Fruit fly (Drosophila melanogaster) whole organism, embryonic: ENCODE data around the gene CG31797.
A peak's percentile ranks its signal among the peaks of the same experiment; 100 is the strongest.

Experiments
- Awh ChIP-seq: fragments of 200-800 bp; sonication (Bioruptor generic); IDR thresholded peaks from 2 replicates; pipeline ENCODE4, ENCODE4 v1.3.6; 2022; ENCODE audit warnings: missing biosample characterization, missing genetic modification characterization
- BtbVII ChIP-seq: fragments of 200-800 bp; sonication (Bioruptor generic); optimal IDR thresholded peaks from 3 replicates; lab custom pipeline; 2017; ENCODE audit warnings: missing biosample characterization, mild to moderate bottlenecking, missing genetic modification characterization
- Bteb2 ChIP-seq: fragments of 200-800 bp; sonication (Bioruptor generic); optimal IDR thresholded peaks from 2 replicates; lab custom pipeline; 2016; ENCODE audit warnings: missing biosample characterization, missing genetic modification characterization
- CG10274 ChIP-seq: fragments of 200-800 bp; sonication (Bioruptor generic); optimal IDR thresholded peaks from 3 replicates; lab custom pipeline; 2017; ENCODE audit warnings: missing biosample characterization, mild to moderate bottlenecking, missing genetic modification characterization
- CG10366 ChIP-seq: fragments of 200-800 bp; sonication (Bioruptor generic); IDR thresholded peaks from 2 replicates; pipeline ENCODE4 v1.3.6; 2022; ENCODE audit warnings: missing biosample characterization, missing genetic modification characterization
- CG10565 ChIP-seq: fragments of 200-800 bp; sonication (Bioruptor generic); optimal IDR thresholded peaks from 3 replicates; lab custom pipeline; 2016; ENCODE audit warnings: missing biosample characterization, mild to moderate bottlenecking, missing genetic modification characterization
- CG11247 ChIP-seq: fragments of 200-800 bp; sonication (Bioruptor generic); IDR thresholded peaks from 2 replicates; pipeline ENCODE4 v1.3.6; 2022; ENCODE audit warnings: missing biosample characterization, missing genetic modification characterization
- CG1603 ChIP-seq: fragments of 200-800 bp; sonication (Bioruptor generic); optimal IDR thresholded peaks from 2 replicates; lab custom pipeline; 2019; ENCODE audit warnings: missing biosample characterization, mild to moderate bottlenecking, missing genetic modification characterization, moderate library complexity
- CG17829 ChIP-seq: fragments of 200-800 bp; optimal IDR thresholded peaks from 2 replicates; lab custom pipeline; 2019; ENCODE audit warnings: missing biosample characterization, mild to moderate bottlenecking, missing genetic modification characterization, moderate library complexity
- CG18011 ChIP-seq: fragments of 200-800 bp; sonication (Bioruptor generic); optimal IDR thresholded peaks from 2 replicates; lab custom pipeline; 2017; ENCODE audit warnings: missing biosample characterization, missing genetic modification characterization, mild to moderate bottlenecking, moderate library complexity, missing genotype
- CG32772 ChIP-seq: fragments of 200-800 bp; sonication (Bioruptor generic); IDR thresholded peaks from 2 replicates; pipeline ENCODE4 v1.3.6; 2022; ENCODE audit warnings: missing biosample characterization, missing genetic modification characterization
- CG33557 ChIP-seq: fragments of 200-800 bp; sonication (Bioruptor generic); optimal IDR thresholded peaks from 2 replicates; lab custom pipeline; 2019; ENCODE audit warnings: missing biosample characterization, mild to moderate bottlenecking, missing genetic modification characterization, moderate library complexity
- CG3407 ChIP-seq: fragments of 200-800 bp; sonication (Bioruptor generic); optimal IDR thresholded peaks from 2 replicates; lab custom pipeline; 2018; ENCODE audit warnings: missing biosample characterization, mild to moderate bottlenecking, missing genetic modification characterization
- CG4730 ChIP-seq: fragments of 200-800 bp; sonication (Bioruptor generic); IDR thresholded peaks from 2 replicates; pipeline ENCODE4 v1.3.6; 2022; ENCODE audit warnings: missing biosample characterization, missing genetic modification characterization
- CoRest ChIP-seq: fragments of 200-800 bp; sonication (Bioruptor generic); optimal IDR thresholded peaks from 3 replicates; lab custom pipeline; 2018; ENCODE audit warnings: missing biosample characterization, mild to moderate bottlenecking, missing genetic modification characterization, moderate library complexity
- CrebB ChIP-seq: fragments of 200-800 bp; sonication (Bioruptor generic); optimal IDR thresholded peaks from 3 replicates; lab custom pipeline; 2018; ENCODE audit warnings: missing biosample characterization, mild to moderate bottlenecking, missing genetic modification characterization
- HLH3B ChIP-seq: fragments of 200-800 bp; sonication (Bioruptor generic); IDR thresholded peaks from 2 replicates; pipeline ENCODE4 v1.3.6; 2022; ENCODE audit warnings: missing biosample characterization, missing genetic modification characterization
- Hand ChIP-seq: fragments of 200-800 bp; sonication (Bioruptor generic); optimal IDR thresholded peaks from 2 replicates; lab custom pipeline; 2017; ENCODE audit warnings: mild to moderate bottlenecking, missing biosample characterization, missing genetic modification reagents, missing genetic modification characterization
- Lhr ChIP-seq: fragments of 200-800 bp; sonication (Bioruptor generic); optimal IDR thresholded peaks from 3 replicates; lab custom pipeline; 2017; ENCODE audit warnings: mild to moderate bottlenecking, missing biosample characterization, missing genetic modification reagents, missing genetic modification characterization
- Neu2 ChIP-seq: fragments of 200-800 bp; sonication (Bioruptor generic); optimal IDR thresholded peaks from 3 replicates; lab custom pipeline; 2016; ENCODE audit warnings: missing biosample characterization, missing genetic modification characterization, borderline replicate concordance
- Ravus ChIP-seq: fragments of 200-800 bp; sonication (Bioruptor generic); IDR thresholded peaks from 2 replicates; pipeline ENCODE4 v1.3.6; 2022; ENCODE audit warnings: missing biosample characterization, missing genetic modification characterization
- Scr ChIP-seq: fragments of 200-800 bp; sonication (Bioruptor generic); IDR thresholded peaks from 2 replicates; pipeline ENCODE4 v1.3.6; 2022; ENCODE audit warnings: missing biosample characterization, missing genetic modification characterization; ENCODE audit not compliant: partially characterized antibody
- Taf1 ChIP-seq: fragments of 200-800 bp; sonication (Bioruptor generic); IDR thresholded peaks from 2 replicates; pipeline ENCODE4 v1.3.6; 2022; ENCODE audit warnings: missing biosample characterization, missing genetic modification characterization
- Usf ChIP-seq: fragments of 200-800 bp; sonication (Bioruptor generic); optimal IDR thresholded peaks from 2 replicates; lab custom pipeline; 2017; ENCODE audit warnings: missing genotype, missing biosample characterization, missing genetic modification characterization
- ab ChIP-seq: fragments of 200-800 bp; sonication (Bioruptor generic); optimal IDR thresholded peaks from 2 replicates; lab custom pipeline; 2016; ENCODE audit warnings: missing biosample characterization, missing genetic modification characterization
- al ChIP-seq: fragments of 200-800 bp; sonication (Bioruptor generic); IDR thresholded peaks from 2 replicates; pipeline ENCODE4 v1.3.6; 2022; ENCODE audit warnings: missing biosample characterization, missing genetic modification characterization
- bigmax ChIP-seq: fragments of 200-800 bp; sonication (Bioruptor generic); optimal IDR thresholded peaks from 2 replicates; lab custom pipeline; 2018; ENCODE audit warnings: missing biosample characterization, mild to moderate bottlenecking, missing genetic modification characterization
- cas ChIP-seq: fragments of 200-800 bp; sonication (Bioruptor generic); IDR thresholded peaks from 2 replicates; pipeline ENCODE4 v1.3.6; 2022; ENCODE audit warnings: missing biosample characterization, missing genetic modification characterization
- cato ChIP-seq: fragments of 200-800 bp; sonication (Bioruptor generic); optimal IDR thresholded peaks from 2 replicates; lab custom pipeline; 2016; ENCODE audit warnings: missing biosample characterization, missing genetic modification characterization, borderline replicate concordance
- chif ChIP-seq, 2 experiments: fragments of 200-800 bp; sonication (Bioruptor generic); optimal IDR thresholded peaks; 3 replicates each; lab custom pipeline; 2016; ENCODE audit warnings: missing biosample characterization in 2 of 2, missing genetic modification characterization in 2 of 2
- chinmo ChIP-seq: fragments of 200-800 bp; sonication (Bioruptor generic); IDR thresholded peaks from 4 replicates; pipeline ENCODE4 v1.3.6; 2022; ENCODE audit warnings: missing biosample characterization, missing genetic modification characterization; ENCODE audit not compliant: partially characterized antibody
- dm ChIP-seq: fragments of 200-800 bp; sonication (Bioruptor generic); optimal IDR thresholded peaks from 3 replicates; lab custom pipeline; 2016; ENCODE audit warnings: missing biosample characterization, missing genetic modification characterization
- exex ChIP-seq: fragments of 200-800 bp; sonication (Bioruptor generic); optimal IDR thresholded peaks from 4 replicates; lab custom pipeline; 2018; ENCODE audit warnings: missing biosample characterization, mild to moderate bottlenecking, missing genetic modification characterization, moderate library complexity
- fru ChIP-seq: fragments of >200 bp; optimal IDR thresholded peaks from 2 replicates; lab custom pipeline; 2017
- h ChIP-seq: fragments of >200 bp; optimal IDR thresholded peaks from 2 replicates; lab custom pipeline; 2017
- ham ChIP-seq: fragments of 200-800 bp; sonication (Bioruptor generic); IDR thresholded peaks from 2 replicates; pipeline ENCODE4 v1.3.6; 2022; ENCODE audit warnings: missing biosample characterization, missing genetic modification characterization
- ind ChIP-seq: fragments of 200-800 bp; sonication (Bioruptor generic); optimal IDR thresholded peaks from 3 replicates; lab custom pipeline; 2016; ENCODE audit warnings: missing biosample characterization, missing genetic modification characterization
- jing ChIP-seq: fragments of 200-800 bp; sonication (Bioruptor generic); optimal IDR thresholded peaks from 2 replicates; lab custom pipeline; 2018; ENCODE audit warnings: missing biosample characterization, mild to moderate bottlenecking, missing genetic modification characterization
- lola ChIP-seq, 3 experiments: fragments of >200 bp in 2 of 3; fragments of 200-800 bp in 1 of 3; sonication (Bioruptor generic) in 1 of 3; optimal IDR thresholded peaks; 2 replicates each; lab custom pipeline; 2017 to 2019; ENCODE audit warnings: missing biosample characterization in 3 of 3, missing genetic modification characterization in 3 of 3, mild to moderate bottlenecking in 1 of 3, moderate library complexity in 1 of 3
- mld ChIP-seq: fragments of 200-800 bp; sonication (Bioruptor generic); IDR thresholded peaks from 3 replicates; pipeline ENCODE4 v1.3.6; 2022; ENCODE audit warnings: missing biosample characterization, missing genetic modification characterization; ENCODE audit not compliant: partially characterized antibody
- pb ChIP-seq: fragments of 200-800 bp; sonication (Bioruptor generic); optimal IDR thresholded peaks from 3 replicates; lab custom pipeline; 2016; ENCODE audit warnings: missing biosample characterization, missing genetic modification characterization
- repo ChIP-seq: fragments of 200-800 bp; sonication (Bioruptor generic); optimal IDR thresholded peaks from 2 replicates; lab custom pipeline; 2016; ENCODE audit warnings: missing biosample characterization, missing genetic modification characterization
- slbo ChIP-seq: fragments of 200-800 bp; sonication (Bioruptor generic); IDR thresholded peaks from 2 replicates; pipeline ENCODE4 v1.3.6; 2022; ENCODE audit warnings: missing biosample characterization, missing genetic modification characterization
- stc ChIP-seq: fragments of 200-800 bp; sonication (Bioruptor generic); IDR thresholded peaks from 2 replicates; pipeline ENCODE4 v1.3.6; 2022; ENCODE audit warnings: missing biosample characterization, missing genetic modification characterization
- stwl ChIP-seq: fragments of 200-800 bp; sonication (Bioruptor generic); optimal IDR thresholded peaks from 3 replicates; lab custom pipeline; 2018; ENCODE audit warnings: missing biosample characterization, mild to moderate bottlenecking, missing genetic modification characterization, moderate library complexity
- tap ChIP-seq: fragments of 200-800 bp; optimal IDR thresholded peaks from 3 replicates; lab custom pipeline; 2019; ENCODE audit warnings: missing biosample characterization, mild to moderate bottlenecking, missing genetic modification characterization, moderate library complexity
- tgo ChIP-seq: fragments of 200-800 bp; sonication (Bioruptor generic); IDR thresholded peaks from 3 replicates; pipeline ENCODE4 v1.3.6; 2022; ENCODE audit warnings: missing biosample characterization, missing genetic modification characterization
- tna ChIP-seq: fragments of 200-800 bp; sonication (Bioruptor generic); IDR thresholded peaks from 2 replicates; pipeline ENCODE4 v1.3.6; 2022; ENCODE audit warnings: missing biosample characterization, missing genetic modification characterization; ENCODE audit not compliant: partially characterized antibody
- trem ChIP-seq: fragments of 200-800 bp; optimal IDR thresholded peaks from 3 replicates; lab custom pipeline; 2019; ENCODE audit warnings: missing biosample characterization, mild to moderate bottlenecking, missing genetic modification characterization, moderate library complexity
- usp ChIP-seq: fragments of >200 bp; optimal IDR thresholded peaks from 2 replicates; lab custom pipeline; 2017; ENCODE audit warnings: missing biosample characterization, missing genetic modification characterization
- wdn ChIP-seq: fragments of 200-800 bp; sonication (Bioruptor generic); IDR thresholded peaks from 2 replicates; pipeline ENCODE4 v1.3.6; 2022; ENCODE audit warnings: missing biosample characterization, missing genetic modification characterization
- wor ChIP-seq: fragments of 200-800 bp; sonication (Bioruptor generic); IDR thresholded peaks from 2 replicates; pipeline ENCODE4 v1.3.6; 2022; ENCODE audit warnings: missing biosample characterization, missing genetic modification characterization

The CG31797 gene

dm6 chr2L:19285507-19285906 lies 23.5 kb upstream of the CG31797 start (continued):
- TF ChIP-seq exex (tag; lab: Kevin White, UChicago) (no peak), CG11247 (no peak), cato (GFP tag; lab: Kevin White, UChicago) (no peak), ab (GFP tag; lab: Kevin White, UChicago) (no peak), tna (GFP tag; lab: Robert Waterston, UW) (no peak), BtbVII (no peak), stc (GFP tag; lab: Robert Waterston, UW) (0 out of 2 replicates have a peak, but pooled peaks have one; percentile 26), CG10366 (GFP tag; lab: Robert Waterston, UW) (peak; percentile 34), slbo (GFP tag; lab: Robert Waterston, UW) (peak; percentile 67), repo (GFP tag; lab: Kevin White, UChicago) (no peak), fru (lab: Kevin White, UChicago) (no peak), stwl (tag; lab: Kevin White, UChicago) (no peak), usp (GFP tag; lab: Kevin White, UChicago) (no peak), wdn (GFP tag; lab: Robert Waterston, UW) (no peak), lola (GFP tag; optimal IDR thresholded peaks at IDR 0.05; lab: Kevin White, UChicago) (no peak), pb (GFP tag; lab: Kevin White, UChicago) (no peak), Neu2 (GFP tag; lab: Kevin White, UChicago) (no peak), Usf (GFP tag; lab: Kevin White, UChicago) (no peak), dm (GFP tag; lab: Kevin White, UChicago) (no peak), CG10274 (no peak), CG10565 (GFP tag; lab: Kevin White, UChicago) (no peak), bigmax (no peak), CrebB (tag; lab: Kevin White, UChicago) (no peak), ham (no peak), CG33557 (GFP tag; lab: Kevin White, UChicago) (no peak), CG4730 (GFP tag; lab: Robert Waterston, UW) (no peak), tgo (peak; percentile 39; the same call in 1 of the 3 replicates), CG17829 (tag; lab: Kevin White, UChicago) (peak; percentile 42), Lhr (GFP tag; lab: Kevin White, UChicago) (no peak), HLH3B (GFP tag; lab: Robert Waterston, UW) (peak; percentile 44; the same call in 1 of the 2 replicates), Scr (no peak), Bteb2 (no peak), ind (GFP tag; lab: Kevin White, UChicago) (peak; percentile 1), cas (GFP tag; lab: Robert Waterston, UW) (no peak), CG3407 (GFP tag; lab: Kevin White, UChicago) (no peak), Ravus (no peak), Awh (no peak), Hand (GFP tag; lab: Kevin White, UChicago) (peak; percentile 38), tap (tag; lab: Kevin White, UChicago) (no peak), chif (GFP tag; optimal IDR thresholded peaks at IDR 0.05; lab: Kevin White, UChicago) (peak in 1 of 2 experiments; percentile 31), Taf1 (no peak), wor (GFP tag; lab: Robert Waterston, UW) (no peak), trem (tag; lab: Kevin White, UChicago) (no peak), CG32772 (GFP tag; lab: Robert Waterston, UW) (no peak), CoRest (tag; lab: Kevin White, UChicago) (peak; percentile 24), jing (GFP tag; lab: Kevin White, UChicago) (no peak), al (GFP tag; lab: Robert Waterston, UW) (no peak), chinmo (GFP tag; lab: Robert Waterston, UW) (no peak), h (lab: Kevin White, UChicago) (no peak), CG1603 (tag; lab: Kevin White, UChicago) (peak; percentile 48), CG18011 (GFP tag; lab: Kevin White, UChicago) (no peak), mld (GFP tag; lab: Robert Waterston, UW) (no peak)
